Worm (Caenorhabditis elegans) whole organism, midembryonic: ENCODE measurements around the gene C36E8.6.

Experiments used
- T22C8.4 ChIP-seq: fragments of 200-800 bp; sonication (Bioruptor generic); IDR thresholded peaks from 2 replicates; pipeline ENCODE4 v1.3.6; 2022; ENCODE audit warnings: missing genetic modification characterization, missing compliant biosample characterization
- cog-1 ChIP-seq: sonication (generic microtip); optimal IDR thresholded peaks from 2 replicates; lab custom pipeline; 2016; ENCODE audit warnings: missing genetic modification characterization, missing compliant biosample characterization
- flt-1 ChIP-seq: fragments of 200-800 bp; sonication (Bioruptor generic); IDR thresholded peaks from 2 replicates; pipeline ENCODE4 v1.3.6; 2022; ENCODE audit warnings: missing genetic modification characterization, missing compliant biosample characterization
- klf-2 ChIP-seq: fragments of 200-800 bp; sonication (Bioruptor generic); conservative IDR thresholded peaks from 2 replicates; pipeline ENCODE4 v1.3.6; 2022; ENCODE audit warnings: missing genetic modification reagents, missing genetic modification characterization, missing compliant biosample characterization
- ref-1 ChIP-seq: fragments of 200-800 bp; sonication (Bioruptor generic); conservative IDR thresholded peaks from 2 replicates; pipeline ENCODE4 v1.3.6; 2022; ENCODE audit warnings: missing genetic modification reagents, missing genetic modification characterization, missing compliant biosample characterization
- tab-1 ChIP-seq: fragments of 200-800 bp; sonication (Bioruptor generic); IDR thresholded peaks from 2 replicates; pipeline ENCODE4 v1.3.6; 2022; ENCODE audit warnings: missing genetic modification characterization, missing compliant biosample characterization
- ztf-23 ChIP-seq: fragments of 200-800 bp; sonication (Bioruptor generic); IDR thresholded peaks from 2 replicates; pipeline ENCODE4 v1.3.6; 2022; ENCODE audit warnings: missing genetic modification reagents, missing genetic modification characterization, missing compliant biosample characterization

DNA sequence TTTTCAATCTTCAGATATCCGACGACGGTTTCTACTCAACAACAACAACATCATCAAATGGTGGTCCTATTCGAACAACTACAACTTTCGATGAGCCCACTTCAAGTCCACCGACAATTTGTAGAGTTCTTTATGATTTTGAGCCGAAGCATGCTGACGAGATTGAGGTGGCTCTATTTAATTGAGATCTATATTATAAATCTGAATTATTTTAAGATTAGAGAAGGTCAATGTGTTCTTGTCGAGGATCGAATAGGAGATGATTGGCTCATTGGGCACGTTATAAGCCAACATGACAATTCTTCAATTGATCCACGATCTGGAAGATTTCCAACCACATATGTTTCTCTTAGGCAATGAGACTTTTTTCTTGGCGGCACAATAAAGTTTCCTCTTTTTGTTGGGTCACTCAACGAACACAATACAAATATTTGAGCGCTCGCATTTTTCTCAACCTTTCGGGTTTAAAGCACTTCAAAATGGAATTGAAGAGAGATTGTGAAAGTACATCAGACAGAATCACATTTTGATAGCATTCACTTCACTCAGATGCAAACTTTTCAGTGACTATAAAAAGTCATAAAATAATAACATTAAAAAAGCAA, 27.6 kb downstream of the C36E8.6 start:
- TF ChIP-seq klf-2 (GFP tag; lab: Robert Waterston, UW) = no peak
- TF ChIP-seq ref-1 (GFP tag; lab: Robert Waterston, UW) = no peak
- no peak for TF ChIP-seq tab-1 (GFP tag; lab: Robert Waterston, UW)
- no peak for TF ChIP-seq cog-1 (tag; lab: Kevin White, UChicago)
- TF ChIP-seq flt-1 (GFP tag; lab: Robert Waterston, UW) = no peak
- TF ChIP-seq ztf-23 (GFP tag; lab: Robert Waterston, UW) = no peak
- TF ChIP-seq T22C8.4 = no peak
